Worm (Caenorhabditis elegans): ENCODE results near the gene aman-2.

Gene aman-2

ce11 chrV:11885939-11886338 is 47.1 kb downstream of the aman-2 start (continued):
- peak; percentile 61 for TF ChIP-seq C16A3.4 (tag; optimal IDR thresholded peaks at IDR 0.05)
- no peak for TF ChIP-seq ets-5 (GFP tag; IDR thresholded peaks at IDR 0.05)
- no peak for TF ChIP-seq unc-86 (tag; optimal IDR thresholded peaks at IDR 0.05)
- TF ChIP-seq unc-62 (GFP tag; optimal IDR thresholded peaks at IDR 0.05): no peak
- no peak for TF ChIP-seq zip-4 (GFP tag; optimal IDR thresholded peaks at IDR 0.05)
- TF ChIP-seq F16B12.6 (tag; optimal IDR thresholded peaks at IDR 0.05): no peak
- TF ChIP-seq mep-1 (tag; optimal IDR thresholded peaks at IDR 0.05): peak; percentile 43
- peak; percentile 36 for TF ChIP-seq nhr-77 (tag; optimal IDR thresholded peaks at IDR 0.05)
- TF ChIP-seq fkh-8 (tag; optimal IDR thresholded peaks at IDR 0.05): no peak
- peak in 1 of 2 experiments; percentile 81 for TF ChIP-seq lin-35 (GFP tag; optimal IDR thresholded peaks at IDR 0.05)
- TF ChIP-seq fkh-4 (tag; optimal IDR thresholded peaks at IDR 0.05; ENCODE audit: borderline replicate concordance): no peak
- TF ChIP-seq mdl-1 (tag; optimal IDR thresholded peaks at IDR 0.05): peak in 1 of 2 experiments; percentile 96
- TF ChIP-seq pag-3 (tag; optimal IDR thresholded peaks at IDR 0.05; ENCODE audit: borderline replicate concordance, insufficient read depth): no peak
- TF ChIP-seq ceh-8 (GFP tag; optimal IDR thresholded peaks at IDR 0.05): no peak
- peak; percentile 21 for TF ChIP-seq pax-3 (tag; optimal IDR thresholded peaks at IDR 0.05)
- TF ChIP-seq blmp-1 (tag; optimal IDR thresholded peaks at IDR 0.05): peak; percentile 54
- TF ChIP-seq ceh-90 (tag; optimal IDR thresholded peaks at IDR 0.05): no peak
- peak; percentile 7 to 23 for TF ChIP-seq efl-1 (optimal IDR thresholded peaks at IDR 0.05)
- TF ChIP-seq efl-1 (GFP tag; optimal IDR thresholded peaks at IDR 0.05 in 1 of 2): peak; percentile 5 to 80
- TF ChIP-seq lin-13 (GFP tag; optimal IDR thresholded peaks at IDR 0.05): peak; percentile 58
- no peak for TF ChIP-seq unc-30 (tag; optimal IDR thresholded peaks at IDR 0.05)
- no peak for TF ChIP-seq hlh-4 (tag; optimal IDR thresholded peaks at IDR 0.05)
- no peak for TF ChIP-seq ceh-63 (GFP tag; optimal IDR thresholded peaks at IDR 0.05)
- no peak for TF ChIP-seq ces-1 (GFP tag; optimal IDR thresholded peaks at IDR 0.05)
- no peak for TF ChIP-seq egl-27 (tag; optimal IDR thresholded peaks at IDR 0.05)
- TF ChIP-seq elt-2 (tag; optimal IDR thresholded peaks at IDR 0.05): peak; percentile 91
- peak; percentile 56; the same call in 1 of the 2 replicates for TF ChIP-seq ceh-88 (GFP tag; IDR thresholded peaks at IDR 0.05)
- TF ChIP-seq aly-2 (tag; optimal IDR thresholded peaks at IDR 0.05): no peak
- TF ChIP-seq snpc-4 (tag; optimal IDR thresholded peaks at IDR 0.05): peak; percentile 31
- TF ChIP-seq lin-15B (tag; optimal IDR thresholded peaks at IDR 0.05): no peak
- TF ChIP-seq jun-1 (tag; optimal IDR thresholded peaks at IDR 0.05): peak; percentile 23
- no peak for TF ChIP-seq skn-1 (tag; optimal IDR thresholded peaks at IDR 0.05)
- TF ChIP-seq Y116A8C.19 (tag; optimal IDR thresholded peaks at IDR 0.05; ENCODE audit: borderline replicate concordance): no peak
- no peak for TF ChIP-seq aha-1 (tag; optimal IDR thresholded peaks at IDR 0.05)
- peak in 1 of 3 experiments; percentile 11 for TF ChIP-seq ceh-82 (tag; optimal IDR thresholded peaks at IDR 0.05)

ce11 chrV:11885087-11885486 is 48.0 kb downstream of the aman-2 start:
- TF ChIP-seq lin-14 (GFP tag; optimal IDR thresholded peaks at IDR 0.05) (peak; percentile 62), nhr-237 (tag; optimal IDR thresholded peaks at IDR 0.05) (no peak), fos-1 (tag; optimal IDR thresholded peaks at IDR 0.05) (no peak), unc-98 (GFP tag; IDR thresholded peaks at IDR 0.05) (no peak), C16A3.4 (tag; optimal IDR thresholded peaks at IDR 0.05) (peak; percentile 2), egl-13 (tag; optimal IDR thresholded peaks at IDR 0.05) (no peak), ceh-8 (GFP tag; optimal IDR thresholded peaks at IDR 0.05) (no peak), mdl-1 (tag; optimal IDR thresholded peaks at IDR 0.05) (peak in 1 of 2 experiments; percentile 0), skn-1 (tag; optimal IDR thresholded peaks at IDR 0.05) (no peak), lin-13 (GFP tag; optimal IDR thresholded peaks at IDR 0.05) (no peak), sup-37 (GFP tag; optimal IDR thresholded peaks at IDR 0.05) (no peak), ets-5 (GFP tag; IDR thresholded peaks at IDR 0.05) (no peak), nhr-19 (GFP tag; conservative IDR thresholded peaks at IDR 0.05) (peak; percentile 73), isw-1 (GFP tag; IDR thresholded peaks at IDR 0.05) (no peak), nhr-71 (tag; optimal IDR thresholded peaks at IDR 0.05) (peak; percentile 64), efl-1 (optimal IDR thresholded peaks at IDR 0.05) (no peak), efl-1 (GFP tag; optimal IDR thresholded peaks at IDR 0.05 in 1 of 2) (no peak), lsy-2 (tag; optimal IDR thresholded peaks at IDR 0.05) (peak in 1 of 2 experiments; percentile 9), mep-1 (tag; optimal IDR thresholded peaks at IDR 0.05) (no peak), snu-23 (GFP tag; optimal IDR thresholded peaks at IDR 0.05) (peak; percentile 40), nhr-85 (tag) (peak; percentile 42), lin-35 (GFP tag; optimal IDR thresholded peaks at IDR 0.05) (peak in 1 of 2 experiments; percentile 11), nhr-77 (tag; optimal IDR thresholded peaks at IDR 0.05) (peak; percentile 2), nhr-28 (tag; optimal IDR thresholded peaks at IDR 0.05) (no peak), tbx-2 (tag; optimal IDR thresholded peaks at IDR 0.05) (peak; percentile 48), nhr-90 (tag; optimal IDR thresholded peaks at IDR 0.05; ENCODE audit: poor library complexity) (peak; percentile 27), rnt-1 (tag; optimal IDR thresholded peaks at IDR 0.05) (peak; percentile 5), zag-1 (tag; optimal IDR thresholded peaks at IDR 0.05) (no peak)

All from whole organism, L1 larva.